Fruit fly (Drosophila melanogaster) S2 (cell line): Measurements from ENCODE around the gene rictor.

Experiments used
- CG8478 ChIP-seq: fragments of >200 bp; optimal IDR thresholded peaks from 2 replicates; lab custom pipeline; 2018
- CTCF ChIP-seq, 2 experiments: fragments of >200 bp; optimal IDR thresholded peaks; 2 replicates each; lab custom pipeline; 2018

Gene rictor

dm6 chrX:19261071-19261470 is at the start of gene rictor:
Gene rictor, minus strand, starts transcription at chrX:19261240.
- TF ChIP-seq CG8478 = no peak
- TF ChIP-seq CTCF (optimal IDR thresholded peaks at IDR 0.05; lab: Kevin White, UChicago) = peak; percentile 55 to 71

dm6 chrX:19309648-19310047 is 48.6 kb upstream of the rictor start:
- TF ChIP-seq CG8478 (no peak), CTCF (optimal IDR thresholded peaks at IDR 0.05; lab: Kevin White, UChicago) (no peak)

dm6 chrX:19307810-19308456 is 46.9 kb upstream of the rictor start, which contains the start of gene CG8051:
Gene CG8051, minus strand, starts transcription at chrX:19307925.
- TF ChIP-seq CG8478 (no peak), CTCF (optimal IDR thresholded peaks at IDR 0.05; lab: Kevin White, UChicago) (no peak)

- TF ChIP-seq CTCF (optimal IDR thresholded peaks at IDR 0.05; lab: Kevin White, UChicago) (no peak), CG8478 (no peak)
Measured at dm6 chrX:19306531-19306930, 45.5 kb upstream of the rictor start.

DNA sequence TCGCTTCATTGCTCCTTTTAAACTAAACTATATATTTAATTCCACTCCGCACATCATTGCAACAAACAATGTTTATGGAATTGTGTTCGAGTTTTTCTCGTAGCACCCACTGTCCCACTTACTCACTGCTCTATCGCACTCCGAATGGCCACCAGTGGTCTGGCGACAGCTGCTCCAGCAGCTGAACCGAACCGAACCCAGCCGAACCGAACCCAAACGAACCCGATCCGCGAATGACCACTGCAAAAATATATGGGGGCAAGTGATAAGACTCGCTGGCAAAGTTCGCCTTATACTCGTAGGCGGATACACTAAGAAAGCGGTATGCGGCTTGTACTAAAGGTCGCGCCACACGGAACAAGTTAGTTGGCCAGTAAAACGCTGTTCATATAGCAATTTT is 44.1 kb upstream of the rictor start:
- TF ChIP-seq CG8478 (no peak), CTCF (optimal IDR thresholded peaks at IDR 0.05; lab: Kevin White, UChicago) (no peak)

- TF ChIP-seq CG8478 = no peak
- no peak for TF ChIP-seq CTCF (optimal IDR thresholded peaks at IDR 0.05; lab: Kevin White, UChicago)
Measured at dm6 chrX:19299367-19299766, 38.3 kb upstream of the rictor start.

DNA sequence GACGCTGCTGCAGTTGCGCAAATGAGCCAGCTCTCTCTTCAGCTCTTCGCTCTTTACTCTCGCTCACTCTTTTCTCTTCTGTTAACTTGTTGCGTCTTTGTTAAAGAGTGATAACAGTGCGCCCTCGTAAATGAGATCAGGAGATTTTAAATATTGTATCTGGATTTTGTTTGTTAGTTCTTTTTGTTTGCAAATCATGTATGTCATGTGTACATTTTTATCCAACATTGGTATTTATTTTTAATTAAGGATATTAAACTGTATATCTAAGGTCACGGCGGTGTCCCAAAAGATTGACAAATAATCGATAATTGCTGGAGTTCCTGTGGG is 37.7 kb upstream of the rictor start:
- TF ChIP-seq CG8478 (no peak), CTCF (optimal IDR thresholded peaks at IDR 0.05; lab: Kevin White, UChicago) (no peak)

dm6 chrX:19297899-19298784 is 37.1 kb upstream of the rictor start, which contains the start of gene CG8034:
Gene CG8034, minus strand, starts transcription at chrX:19298162.
- TF ChIP-seq CTCF (optimal IDR thresholded peaks at IDR 0.05; lab: Kevin White, UChicago) (no peak), CG8478 (no peak)

- TF ChIP-seq CTCF (optimal IDR thresholded peaks at IDR 0.05; lab: Kevin White, UChicago) (no peak), CG8478 (no peak)
Measured at dm6 chrX:19295831-19296423, 34.9 kb upstream of the rictor start.

DNA sequence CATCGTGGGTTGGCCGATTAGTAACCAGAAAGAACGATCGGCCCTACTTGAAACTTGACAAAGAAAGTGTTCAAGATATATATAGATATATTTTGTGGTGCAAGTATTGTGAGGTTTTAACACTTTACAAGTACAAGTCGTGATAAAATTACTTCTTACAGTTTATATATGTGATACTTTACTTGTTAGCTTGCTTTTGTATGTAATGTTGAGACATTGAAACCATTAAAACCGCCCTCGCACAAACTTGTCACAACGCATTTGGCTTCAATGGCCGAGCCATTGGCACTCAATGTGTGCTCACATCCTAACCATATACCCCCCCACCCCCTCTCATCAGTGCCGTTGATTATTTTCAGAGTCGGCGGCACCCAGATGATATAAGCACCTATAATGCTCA is 33.9 kb upstream of the rictor start:
- TF ChIP-seq CG8478 (no peak), CTCF (optimal IDR thresholded peaks at IDR 0.05; lab: Kevin White, UChicago) (no peak)

DNA sequence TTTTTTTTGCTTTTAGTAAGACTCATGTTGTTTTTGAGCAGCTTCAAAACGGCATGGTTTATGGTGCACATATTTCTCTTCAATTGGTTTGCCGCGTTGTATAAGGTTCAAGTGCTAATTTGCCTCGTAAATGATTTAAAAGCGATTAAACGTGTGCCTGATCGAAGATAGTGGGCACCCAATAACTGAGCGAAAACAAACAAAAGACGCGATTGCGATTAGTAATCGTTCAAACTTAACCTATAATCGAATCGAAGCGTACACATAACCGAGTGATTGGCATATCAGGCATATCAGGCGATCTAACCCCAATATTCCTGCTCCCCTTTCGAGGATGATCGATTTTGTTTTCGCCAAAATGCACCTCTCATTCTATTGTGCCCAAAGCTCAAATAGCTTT is 33.0 kb upstream of the rictor start:
- TF ChIP-seq CTCF (optimal IDR thresholded peaks at IDR 0.05; lab: Kevin White, UChicago) (no peak), CG8478 (no peak)

dm6 chrX:19293320-19293719 is 32.3 kb upstream of the rictor start:
- TF ChIP-seq CG8478 (no peak), CTCF (optimal IDR thresholded peaks at IDR 0.05; lab: Kevin White, UChicago) (no peak)

dm6 chrX:19291780-19292605 is 31.0 kb upstream of the rictor start:
- TF ChIP-seq CG8478 (no peak), CTCF (optimal IDR thresholded peaks at IDR 0.05; lab: Kevin White, UChicago) (no peak)

DNA sequence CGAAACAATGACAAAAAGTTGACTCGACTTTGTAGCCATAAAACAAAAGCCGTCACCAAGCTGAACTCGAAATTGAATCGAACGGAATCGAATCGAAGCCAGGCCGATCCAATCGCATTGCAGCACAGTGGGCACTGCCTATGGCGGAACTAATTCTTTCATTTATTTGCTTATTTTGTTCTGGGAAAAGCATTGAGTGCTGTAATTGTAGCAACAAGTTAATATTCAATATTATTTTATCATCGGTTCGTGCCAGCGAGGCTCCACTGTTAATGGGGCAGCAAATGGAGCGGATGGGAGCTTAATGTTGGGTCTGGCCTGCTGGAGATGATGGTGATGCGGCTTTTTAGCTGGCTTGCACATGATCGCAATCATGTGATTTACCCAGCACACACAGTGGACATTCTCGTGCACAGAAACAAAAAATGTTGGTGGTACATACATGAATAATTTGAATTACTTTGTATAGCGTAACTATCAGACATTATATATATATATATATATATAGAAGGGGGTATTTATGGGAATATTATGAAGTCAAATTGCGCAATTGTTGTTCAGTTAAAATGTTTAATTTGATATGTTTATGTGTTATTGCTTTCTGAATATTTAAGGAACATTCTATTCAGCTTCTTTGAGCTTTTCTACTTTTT is 28.4 kb upstream of the rictor start:
- TF ChIP-seq CTCF (optimal IDR thresholded peaks at IDR 0.05; lab: Kevin White, UChicago) (no peak), CG8478 (no peak)

DNA sequence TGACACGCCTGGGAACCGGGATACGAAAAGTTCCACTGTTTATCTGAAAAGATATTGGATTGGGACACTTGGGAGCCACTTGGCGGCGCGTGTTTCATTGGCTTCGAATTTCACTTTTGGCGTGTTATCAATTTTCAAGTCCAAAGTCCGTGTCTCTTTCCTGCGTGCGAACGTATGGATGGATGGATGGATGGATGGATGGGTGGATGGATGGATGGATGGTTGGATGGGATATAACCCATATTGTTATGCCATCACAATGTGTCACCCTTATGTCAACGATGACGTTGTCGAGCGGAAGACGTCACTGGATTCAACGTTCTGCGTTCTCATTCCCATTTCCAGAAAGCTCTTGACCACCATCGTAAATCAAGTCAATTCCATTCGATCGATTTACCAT is 26.7 kb upstream of the rictor start:
- TF ChIP-seq CG8478 = no peak
- no peak for TF ChIP-seq CTCF (optimal IDR thresholded peaks at IDR 0.05; lab: Kevin White, UChicago)
